Worm (Caenorhabditis elegans): ENCODE data around the gene ins-10.
"Not testable (repeated sequence)": the region's sequence is repeated elsewhere in the genome, so short reads cannot be mapped to it uniquely, and the experiment has no call there.

The ins-10 gene

ce11 chrV:14038328-14039084, 4.8 kb downstream of the ins-10 start, which contains the start of gene vps-39:
TSS of gene vps-39 (minus strand) at chrV:14038378.
- 0 out of 2 replicates have a peak, but pooled peaks have one; percentile 6 for TF ChIP-seq flt-1 (GFP tag; IDR thresholded peaks at IDR 0.05)
- peak; percentile 79; the same call in 1 of the 2 replicates for TF ChIP-seq pes-1 (GFP tag; IDR thresholded peaks at IDR 0.05)
- TF ChIP-seq tbx-37 (GFP tag; conservative IDR thresholded peaks at IDR 0.05) = peak; percentile 58; the same call in 1 of the 2 replicates
- TF ChIP-seq sea-1 (GFP tag; conservative IDR thresholded peaks at IDR 0.05) = peak; percentile 77
- TF ChIP-seq scrt-1 (GFP tag; IDR thresholded peaks at IDR 0.05) = peak; percentile 50; the same call in 1 of the 2 replicates
- TF ChIP-seq hmg-4 (GFP tag; optimal IDR thresholded peaks at IDR 0.05) = peak; percentile 17

ce11 chrV:14049274-14049673, 15.5 kb downstream of the ins-10 start, which contains the start of gene F58D12.1:
TSS of gene F58D12.1 (plus strand) at chrV:14049574.
- TF ChIP-seq hmg-4 (GFP tag; optimal IDR thresholded peaks at IDR 0.05); tra-4 (tag; optimal IDR thresholded peaks at IDR 0.05); scrt-1 (GFP tag; IDR thresholded peaks at IDR 0.05): not testable (repeated sequence)

ce11 chrV:14055097-14055496, 21.3 kb downstream of the ins-10 start:
- peak; percentile 76; the same call in 1 of the 2 replicates for TF ChIP-seq pes-1 (GFP tag; IDR thresholded peaks at IDR 0.05)
- TF ChIP-seq tbx-37 (GFP tag; conservative IDR thresholded peaks at IDR 0.05) = peak; percentile 87
- 0 out of 2 replicates have a peak, but pooled peaks have one; percentile 53 for TF ChIP-seq scrt-1 (GFP tag; IDR thresholded peaks at IDR 0.05)
- TF ChIP-seq ets-7 (tag; optimal IDR thresholded peaks at IDR 0.05) = peak; percentile 35
- peak; percentile 53; the same call in 1 of the 2 replicates for TF ChIP-seq flt-1 (GFP tag; IDR thresholded peaks at IDR 0.05)
- TF ChIP-seq tbx-11 (GFP tag; IDR thresholded peaks at IDR 0.05) = 0 out of 2 replicates have a peak, but pooled peaks have one; percentile 28

ce11 chrV:14057540-14057939, 23.8 kb downstream of the ins-10 start, which contains the start of gene F58D12.3:
TSS of gene F58D12.3 (plus strand) at chrV:14057840.
- no peak for TF ChIP-seq F13C5.2 (tag; optimal IDR thresholded peaks at IDR 0.05)
- TF ChIP-seq ceh-36 (tag; optimal IDR thresholded peaks at IDR 0.05) = no peak
- TF ChIP-seq tbx-11 (GFP tag; IDR thresholded peaks at IDR 0.05) = no peak
- no peak for TF ChIP-seq ets-7 (tag; optimal IDR thresholded peaks at IDR 0.05)
- TF ChIP-seq tra-4 (tag; optimal IDR thresholded peaks at IDR 0.05) = no peak
- TF ChIP-seq scrt-1 (GFP tag; IDR thresholded peaks at IDR 0.05) = no peak
- TF ChIP-seq hmbx-1 (tag; optimal IDR thresholded peaks at IDR 0.05) = no peak
- TF ChIP-seq sea-1 (GFP tag; conservative IDR thresholded peaks at IDR 0.05) = no peak
- no peak for TF ChIP-seq hmg-4 (GFP tag; optimal IDR thresholded peaks at IDR 0.05)
- no peak for TF ChIP-seq tbx-37 (GFP tag; conservative IDR thresholded peaks at IDR 0.05)
- TF ChIP-seq ceh-13 (GFP tag; optimal IDR thresholded peaks at IDR 0.05) = no peak
- no peak for TF ChIP-seq B0310.2 (tag; optimal IDR thresholded peaks at IDR 0.05)
- no peak for TF ChIP-seq hnd-1 (tag; optimal IDR thresholded peaks at IDR 0.05)
- TF ChIP-seq pes-1 (GFP tag; IDR thresholded peaks at IDR 0.05) = no peak
- TF ChIP-seq ama-1 (optimal IDR thresholded peaks at IDR 0.05) = no peak

- no peak for TF ChIP-seq ceh-36 (tag; optimal IDR thresholded peaks at IDR 0.05)
- TF ChIP-seq hnd-1 (tag; optimal IDR thresholded peaks at IDR 0.05) = no peak
- TF ChIP-seq scrt-1 (GFP tag; IDR thresholded peaks at IDR 0.05) = no peak
- TF ChIP-seq pes-1 (GFP tag; IDR thresholded peaks at IDR 0.05) = no peak
- no peak for TF ChIP-seq ama-1 (optimal IDR thresholded peaks at IDR 0.05)
- no peak for TF ChIP-seq F13C5.2 (tag; optimal IDR thresholded peaks at IDR 0.05)
- no peak for TF ChIP-seq hmbx-1 (tag; optimal IDR thresholded peaks at IDR 0.05)
- TF ChIP-seq flt-1 (GFP tag; IDR thresholded peaks at IDR 0.05) = no peak
- TF ChIP-seq tra-4 (tag; optimal IDR thresholded peaks at IDR 0.05) = no peak
- TF ChIP-seq hmg-4 (GFP tag; optimal IDR thresholded peaks at IDR 0.05) = no peak
- TF ChIP-seq ceh-13 (GFP tag; optimal IDR thresholded peaks at IDR 0.05) = no peak
- TF ChIP-seq ets-7 (tag; optimal IDR thresholded peaks at IDR 0.05) = no peak
- TF ChIP-seq aly-1 (tag; optimal IDR thresholded peaks at IDR 0.05) = no peak
- no peak for TF ChIP-seq tbx-37 (GFP tag; conservative IDR thresholded peaks at IDR 0.05)
- TF ChIP-seq sea-1 (GFP tag; conservative IDR thresholded peaks at IDR 0.05) = no peak
- no peak for TF ChIP-seq tbx-11 (GFP tag; IDR thresholded peaks at IDR 0.05)
- no peak for TF ChIP-seq B0310.2 (tag; optimal IDR thresholded peaks at IDR 0.05)
These were observed 30.2 kb downstream of the ins-10 start for ce11 chrV:14063980-14064379.

ce11 chrV:14064422-14064821, 30.7 kb downstream of the ins-10 start, which contains the start of gene D1086.21:
TSS of gene D1086.21 (plus strand) at chrV:14064722.
- TF ChIP-seq tra-4 (tag; optimal IDR thresholded peaks at IDR 0.05) (no peak), pes-1 (GFP tag; IDR thresholded peaks at IDR 0.05) (no peak), ets-7 (tag; optimal IDR thresholded peaks at IDR 0.05) (no peak), B0310.2 (tag; optimal IDR thresholded peaks at IDR 0.05) (no peak), ceh-13 (GFP tag; optimal IDR thresholded peaks at IDR 0.05) (no peak), ceh-36 (tag; optimal IDR thresholded peaks at IDR 0.05) (no peak), tbx-37 (GFP tag; conservative IDR thresholded peaks at IDR 0.05) (no peak), hnd-1 (tag; optimal IDR thresholded peaks at IDR 0.05) (no peak), hmbx-1 (tag; optimal IDR thresholded peaks at IDR 0.05) (no peak), F13C5.2 (tag; optimal IDR thresholded peaks at IDR 0.05) (no peak), ama-1 (optimal IDR thresholded peaks at IDR 0.05) (no peak), hmg-4 (GFP tag; optimal IDR thresholded peaks at IDR 0.05) (no peak), sea-1 (GFP tag; conservative IDR thresholded peaks at IDR 0.05) (no peak)

- TF ChIP-seq ets-7 (tag; optimal IDR thresholded peaks at IDR 0.05) = no peak
- TF ChIP-seq F13C5.2 (tag; optimal IDR thresholded peaks at IDR 0.05) = no peak
- TF ChIP-seq hnd-1 (tag; optimal IDR thresholded peaks at IDR 0.05) = no peak
These were observed 34.1 kb downstream of the ins-10 start, which contains the start of gene D1086.17 for ce11 chrV:14067816-14068296. TSS of gene D1086.17 (plus strand) at chrV:14067866.

Measured in whole organism, early embryonic.